Fruit fly (Drosophila melanogaster) whole organism, embryonic: ENCODE results near the gene Gr21a.

ENCODE experiments used
- Abd-B ChIP-seq: fragments of 200-800 bp; sonication (Bioruptor generic); optimal IDR thresholded peaks from 2 replicates; lab custom pipeline; 2018; ENCODE audit warnings: missing biosample characterization, mild to moderate bottlenecking, missing genetic modification characterization, moderate library complexity
- Ada2b ChIP-seq: fragments of 200-800 bp; sonication (Bioruptor generic); IDR thresholded peaks from 2 replicates; pipeline ENCODE4 v1.3.6; 2022; ENCODE audit warnings: missing biosample characterization, missing genetic modification characterization
- Asciz ChIP-seq: fragments of 200-800 bp; sonication (Bioruptor generic); optimal IDR thresholded peaks from 2 replicates; lab custom pipeline; 2017; ENCODE audit warnings: missing biosample characterization, mild to moderate bottlenecking, missing genetic modification characterization, missing genetic modification reagents
- B-H2 ChIP-seq: fragments of 200-800 bp; sonication (Bioruptor generic); optimal IDR thresholded peaks from 2 replicates; lab custom pipeline; 2018; ENCODE audit warnings: missing biosample characterization, mild to moderate bottlenecking, missing genetic modification characterization
- Bdp1 ChIP-seq: fragments of 200-800 bp; sonication (Bioruptor generic); optimal IDR thresholded peaks from 3 replicates; lab custom pipeline; 2016; ENCODE audit warnings: missing biosample characterization, missing genetic modification characterization
- CG10209 ChIP-seq: fragments of 200-800 bp; sonication (Bioruptor generic); optimal IDR thresholded peaks from 3 replicates; lab custom pipeline; 2017; ENCODE audit warnings: missing biosample characterization, mild to moderate bottlenecking, missing genetic modification characterization, missing genetic modification reagents
- CG11093 ChIP-seq: fragments of 200-800 bp; sonication (Bioruptor generic); IDR thresholded peaks from 3 replicates; pipeline ENCODE4 v1.3.6; 2022; ENCODE audit warnings: missing biosample characterization, missing genetic modification characterization
- CG11398 ChIP-seq: fragments of 200-800 bp; sonication (Bioruptor generic); optimal IDR thresholded peaks from 2 replicates; lab custom pipeline; 2016; ENCODE audit warnings: missing biosample characterization, missing genetic modification characterization
- CG13287 ChIP-seq: fragments of 200-800 bp; sonication (Bioruptor generic); IDR thresholded peaks from 2 replicates; pipeline ENCODE4 v1.3.6; 2022; ENCODE audit warnings: missing biosample characterization, missing genetic modification characterization; ENCODE audit not compliant: partially characterized antibody
- CG14050 ChIP-seq: fragments of 200-800 bp; sonication (Bioruptor generic); IDR thresholded peaks from 3 replicates; pipeline ENCODE4 v1.3.6; 2022; ENCODE audit warnings: missing biosample characterization, missing genetic modification characterization
- CG15696 ChIP-seq: fragments of 200-800 bp; sonication (Bioruptor generic); optimal IDR thresholded peaks from 2 replicates; lab custom pipeline; 2019; ENCODE audit warnings: missing biosample characterization, mild to moderate bottlenecking, missing genetic modification characterization, moderate library complexity
- CG17359 ChIP-seq: fragments of 200-800 bp; sonication (Bioruptor generic); optimal IDR thresholded peaks from 3 replicates; lab custom pipeline; 2018; ENCODE audit warnings: missing biosample characterization, mild to moderate bottlenecking, missing genetic modification characterization, moderate library complexity
- CG2116 ChIP-seq: fragments of 200-800 bp; sonication (Bioruptor generic); optimal IDR thresholded peaks from 3 replicates; lab custom pipeline; 2018; ENCODE audit warnings: missing biosample characterization, mild to moderate bottlenecking, missing genetic modification characterization
- CG31365 ChIP-seq: fragments of 200-800 bp; sonication (Bioruptor generic); optimal IDR thresholded peaks from 2 replicates; lab custom pipeline; 2018; ENCODE audit warnings: missing biosample characterization, mild to moderate bottlenecking, missing genetic modification characterization
- CG3407 ChIP-seq: fragments of 200-800 bp; sonication (Bioruptor generic); optimal IDR thresholded peaks from 2 replicates; lab custom pipeline; 2018; ENCODE audit warnings: missing biosample characterization, mild to moderate bottlenecking, missing genetic modification characterization
- CG34376 ChIP-seq: fragments of 200-800 bp; sonication (Bioruptor generic); optimal IDR thresholded peaks from 2 replicates; lab custom pipeline; 2018; ENCODE audit warnings: missing biosample characterization, mild to moderate bottlenecking, missing genetic modification characterization
- CG42726 ChIP-seq: fragments of 200-800 bp; sonication (Bioruptor generic); IDR thresholded peaks from 2 replicates; pipeline ENCODE4 v1.3.6; 2022; ENCODE audit warnings: missing biosample characterization, missing genetic modification characterization; ENCODE audit not compliant: partially characterized antibody
- CG43689 ChIP-seq: fragments of 200-800 bp; sonication (Bioruptor generic); IDR thresholded peaks from 2 replicates; pipeline ENCODE4 v1.3.6; 2022; ENCODE audit warnings: missing biosample characterization, missing genetic modification characterization
- CG7357 ChIP-seq: fragments of 200-800 bp; sonication (Bioruptor generic); IDR thresholded peaks from 3 replicates; pipeline ENCODE4 v1.3.6; 2022; ENCODE audit warnings: missing biosample characterization, missing genetic modification characterization
- CG7987 ChIP-seq: fragments of 200-800 bp; sonication (Bioruptor generic); optimal IDR thresholded peaks from 2 replicates; lab custom pipeline; 2018; ENCODE audit warnings: missing biosample characterization, mild to moderate bottlenecking, missing genetic modification characterization, moderate library complexity
- CG9727 ChIP-seq: fragments of 200-800 bp; sonication (Bioruptor generic); optimal IDR thresholded peaks from 3 replicates; lab custom pipeline; 2017; ENCODE audit warnings: missing biosample characterization, mild to moderate bottlenecking, missing genetic modification characterization
- CG9876 ChIP-seq: fragments of 200-800 bp; sonication (Bioruptor generic); optimal IDR thresholded peaks from 2 replicates; lab custom pipeline; 2016; ENCODE audit warnings: missing biosample characterization, missing genetic modification characterization
- CHES-1-like ChIP-seq: fragments of 200-800 bp; sonication (Bioruptor generic); optimal IDR thresholded peaks from 2 replicates; lab custom pipeline; 2016; ENCODE audit warnings: missing biosample characterization, missing genetic modification characterization
- CTCF ChIP-seq: fragments of 200-800 bp; sonication (Bioruptor generic); optimal IDR thresholded peaks from 2 replicates; lab custom pipeline; 2017; ENCODE audit warnings: missing biosample characterization, mild to moderate bottlenecking, missing genetic modification characterization, moderate library complexity
- Camta ChIP-seq: fragments of 200-800 bp; sonication (Bioruptor generic); optimal IDR thresholded peaks from 2 replicates; lab custom pipeline; 2016; ENCODE audit warnings: missing biosample characterization, missing genetic modification characterization
- Dek ChIP-seq: fragments of 200-800 bp; sonication (Bioruptor generic); optimal IDR thresholded peaks from 3 replicates; lab custom pipeline; 2019; ENCODE audit warnings: missing biosample characterization, mild to moderate bottlenecking, missing genetic modification characterization, moderate library complexity
- H2.0 ChIP-seq: fragments of 200-800 bp; sonication (Bioruptor generic); IDR thresholded peaks from 2 replicates; pipeline ENCODE4 v1.3.6; 2022; ENCODE audit warnings: missing biosample characterization, missing genetic modification characterization
- Kr ChIP-seq: fragments of 200-800 bp; sonication (Bioruptor generic); optimal IDR thresholded peaks from 2 replicates; lab custom pipeline; 2017; ENCODE audit warnings: missing biosample characterization, mild to moderate bottlenecking, missing genetic modification characterization
- Mes4 ChIP-seq: fragments of 200-800 bp; sonication (Bioruptor generic); optimal IDR thresholded peaks from 2 replicates; lab custom pipeline; 2016; ENCODE audit warnings: missing biosample characterization, missing genetic modification characterization
- NK7.1 ChIP-seq: fragments of 200-800 bp; sonication (Bioruptor generic); optimal IDR thresholded peaks from 3 replicates; lab custom pipeline; 2016; ENCODE audit warnings: missing biosample characterization, missing genetic modification characterization
- Nf-YA ChIP-seq: fragments of 200-800 bp; sonication (Bioruptor generic); IDR thresholded peaks from 2 replicates; pipeline ENCODE4 v1.3.6; 2022; ENCODE audit warnings: missing biosample characterization, missing genetic modification characterization
- Vsx1 ChIP-seq: fragments of 200-800 bp; sonication (Bioruptor generic); optimal IDR thresholded peaks from 2 replicates; lab custom pipeline; 2017; ENCODE audit warnings: missing biosample characterization, mild to moderate bottlenecking, missing genetic modification characterization, missing genetic modification reagents
- amos ChIP-seq: fragments of 200-800 bp; sonication (Bioruptor generic); IDR thresholded peaks from 2 replicates; pipeline ENCODE4 v1.3.6; 2022; ENCODE audit warnings: missing biosample characterization, missing genetic modification characterization; ENCODE audit not compliant: partially characterized antibody
- caup ChIP-seq: fragments of 200-800 bp; sonication (Bioruptor generic); optimal IDR thresholded peaks from 3 replicates; lab custom pipeline; 2017; ENCODE audit warnings: missing biosample characterization, mild to moderate bottlenecking, missing genetic modification characterization, moderate library complexity; ENCODE audit not compliant: severe bottlenecking
- chif ChIP-seq, 2 experiments: fragments of 200-800 bp; sonication (Bioruptor generic); optimal IDR thresholded peaks; 3 replicates each; lab custom pipeline; 2016; ENCODE audit warnings: missing biosample characterization in 2 of 2, missing genetic modification characterization in 2 of 2
- ci ChIP-seq: fragments of 200-800 bp; sonication (Bioruptor generic); IDR thresholded peaks from 3 replicates; pipeline ENCODE4 v1.3.6; 2022; ENCODE audit warnings: missing biosample characterization, missing genetic modification characterization
- dimm ChIP-seq: fragments of 200-800 bp; sonication (Bioruptor generic); IDR thresholded peaks from 2 replicates; pipeline ENCODE4 v1.3.6; 2022; ENCODE audit warnings: missing biosample characterization, missing genetic modification characterization
- grn ChIP-seq: fragments of 200-800 bp; sonication (Bioruptor generic); optimal IDR thresholded peaks from 3 replicates; lab custom pipeline; 2017; ENCODE audit warnings: missing biosample characterization, missing genetic modification characterization
- ken ChIP-seq: fragments of 200-800 bp; sonication (Bioruptor generic); IDR thresholded peaks from 3 replicates; pipeline ENCODE4 v1.3.6; 2022; ENCODE audit warnings: missing biosample characterization, missing genetic modification characterization
- knrl ChIP-seq: fragments of 200-800 bp; sonication (Bioruptor generic); IDR thresholded peaks from 3 replicates; pipeline ENCODE4 v1.3.6; 2022; ENCODE audit warnings: missing biosample characterization, missing genetic modification characterization; ENCODE audit not compliant: partially characterized antibody
- lab ChIP-seq: fragments of 200-800 bp; sonication (Bioruptor generic); optimal IDR thresholded peaks from 3 replicates; lab custom pipeline; 2017; ENCODE audit warnings: missing biosample characterization, missing genetic modification characterization, mild to moderate bottlenecking, moderate library complexity, missing genetic modification reagents
- maf-S ChIP-seq: fragments of 200-800 bp; sonication (Bioruptor generic); optimal IDR thresholded peaks from 2 replicates; lab custom pipeline; 2016; ENCODE audit warnings: missing biosample characterization, missing genetic modification characterization
- nerfin-2 ChIP-seq: fragments of 200-800 bp; sonication (Bioruptor generic); IDR thresholded peaks from 2 replicates; pipeline ENCODE4 v1.3.6; 2022; ENCODE audit warnings: missing biosample characterization, missing genetic modification characterization; ENCODE audit not compliant: partially characterized antibody
- pum ChIP-seq: fragments of 200-800 bp; sonication (Bioruptor generic); optimal IDR thresholded peaks from 2 replicates; lab custom pipeline; 2016; ENCODE audit warnings: missing biosample characterization, missing genetic modification characterization
- pzg ChIP-seq: fragments of 200-800 bp; sonication (Bioruptor generic); optimal IDR thresholded peaks from 3 replicates; lab custom pipeline; 2018; ENCODE audit warnings: missing biosample characterization, mild to moderate bottlenecking, missing genetic modification characterization, moderate library complexity
- shn ChIP-seq: fragments of 200-800 bp; sonication (Bioruptor generic); optimal IDR thresholded peaks from 3 replicates; lab custom pipeline; 2016; ENCODE audit warnings: missing biosample characterization, missing genetic modification characterization
- sima ChIP-seq: fragments of 200-800 bp; sonication (Bioruptor generic); optimal IDR thresholded peaks from 2 replicates; lab custom pipeline; 2016; ENCODE audit warnings: missing biosample characterization, missing genetic modification characterization
- sob ChIP-seq: fragments of 200-800 bp; sonication (Bioruptor generic); IDR thresholded peaks from 2 replicates; pipeline ENCODE4 v1.3.6; 2022; ENCODE audit warnings: missing biosample characterization, missing genetic modification characterization
- sug ChIP-seq: fragments of 200-800 bp; optimal IDR thresholded peaks from 2 replicates; lab custom pipeline; 2019; ENCODE audit warnings: missing biosample characterization, mild to moderate bottlenecking, missing genetic modification characterization, moderate library complexity

The Gr21a gene

DNA sequence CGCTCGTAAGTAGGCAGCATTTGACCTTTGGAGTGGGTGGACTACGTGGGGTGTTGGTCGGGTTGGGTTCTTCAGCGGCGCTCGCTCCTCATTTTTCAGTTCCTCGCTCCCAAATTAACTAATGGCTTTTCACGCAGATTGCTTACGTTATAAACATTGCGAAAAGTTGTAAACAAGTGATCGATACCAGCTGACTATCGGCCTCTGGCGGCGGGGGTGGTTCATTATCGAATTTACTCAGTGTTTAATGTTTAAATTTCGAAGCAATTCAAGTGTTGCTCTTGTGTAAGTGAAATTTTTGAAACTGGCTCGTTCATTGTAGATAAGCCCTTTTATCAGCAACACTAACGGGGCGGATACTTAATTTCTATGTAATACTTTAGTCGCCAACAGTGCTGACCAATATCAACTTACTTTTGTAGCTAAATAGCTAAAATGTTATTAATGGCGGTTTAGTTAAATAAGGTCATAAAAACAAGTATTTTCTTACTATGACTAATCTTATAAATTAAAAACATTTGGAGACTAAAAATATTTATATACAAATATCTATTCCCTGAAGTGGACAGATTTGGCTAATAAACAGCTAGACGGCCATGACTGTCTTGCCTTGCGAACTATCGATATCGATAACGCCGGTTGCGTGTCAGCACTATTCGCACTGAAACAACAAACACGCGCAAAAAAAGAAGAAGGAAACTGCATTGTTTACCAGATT is 39.2 kb downstream of the Gr21a start, which contains the start of the genes PGAP2 and Clp (continued):
- TF ChIP-seq pum: peak; percentile 63
- TF ChIP-seq pzg (GFP tag; lab: Kevin White, UChicago): peak; percentile 34
- peak; percentile 83 for TF ChIP-seq H2.0 (GFP tag; lab: Robert Waterston, UW)
- no peak for TF ChIP-seq nerfin-2 (GFP tag; lab: Robert Waterston, UW)
- TF ChIP-seq CG15696: peak; percentile 71
- no peak for TF ChIP-seq grn (GFP tag; lab: Kevin White, UChicago)
- TF ChIP-seq Dek (tag; lab: Kevin White, UChicago): peak; percentile 77
- peak; percentile 11; the same call in 1 of the 2 replicates for TF ChIP-seq amos (GFP tag; lab: Robert Waterston, UW)
- peak; percentile 42 for TF ChIP-seq caup (GFP tag; lab: Kevin White, UChicago)
- TF ChIP-seq Mes4 (GFP tag; lab: Kevin White, UChicago): no peak
- no peak for TF ChIP-seq sima (GFP tag; lab: Kevin White, UChicago)
- no peak for TF ChIP-seq CG34376
- no peak for TF ChIP-seq CG31365 (tag; lab: Kevin White, UChicago)
- TF ChIP-seq CG7357 (GFP tag; lab: Robert Waterston, UW): peak; percentile 59; the same call in 1 of the 3 replicates
- peak; percentile 3 for TF ChIP-seq maf-S
- TF ChIP-seq lab: no peak
- no peak for TF ChIP-seq Kr (GFP tag; lab: Kevin White, UChicago)
- TF ChIP-seq CG17359 (tag; lab: Kevin White, UChicago): peak; percentile 67
- TF ChIP-seq sob (GFP tag; lab: Robert Waterston, UW): peak; percentile 77
- TF ChIP-seq CG9727 (GFP tag; lab: Kevin White, UChicago): peak; percentile 80
- TF ChIP-seq CG11093 (GFP tag; lab: Robert Waterston, UW): peak; percentile 58; the same call in 2 of the 3 replicates
- peak; percentile 52; the same call in 2 of the 3 replicates for TF ChIP-seq knrl (GFP tag; lab: Robert Waterston, UW)
- TF ChIP-seq CG43689 (GFP tag; lab: Robert Waterston, UW): no peak
- TF ChIP-seq B-H2 (GFP tag; lab: Kevin White, UChicago): peak; percentile 23
- peak; percentile 66 for TF ChIP-seq CG10209 (GFP tag; lab: Kevin White, UChicago)
- TF ChIP-seq ci (GFP tag; lab: Robert Waterston, UW): peak; percentile 69; the same call in 2 of the 3 replicates
- TF ChIP-seq ken: peak; percentile 75
- no peak for TF ChIP-seq CG42726
- TF ChIP-seq Vsx1 (GFP tag; lab: Kevin White, UChicago): no peak
- peak; percentile 21 for TF ChIP-seq shn (GFP tag; lab: Kevin White, UChicago)
- TF ChIP-seq CG9876 (GFP tag; lab: Kevin White, UChicago): no peak
- TF ChIP-seq Asciz: no peak
- TF ChIP-seq CG11398 (GFP tag; lab: Kevin White, UChicago): no peak
- peak; percentile 20 for TF ChIP-seq Bdp1
- TF ChIP-seq Ada2b (GFP tag; lab: Robert Waterston, UW): peak; percentile 61; the same call in 1 of the 2 replicates
- peak; percentile 43 to 56 for TF ChIP-seq chif (GFP tag; optimal IDR thresholded peaks at IDR 0.05; lab: Kevin White, UChicago)
- TF ChIP-seq dimm: peak; percentile 44; the same call in 1 of the 2 replicates
- TF ChIP-seq NK7.1 (GFP tag; lab: Kevin White, UChicago): peak; percentile 6
- TF ChIP-seq Abd-B (GFP tag; lab: Kevin White, UChicago): peak; percentile 79
- TF ChIP-seq Nf-YA (GFP tag; lab: Robert Waterston, UW): peak; percentile 36; the same call in 1 of the 2 replicates
- TF ChIP-seq CG2116: peak; percentile 72
- peak; percentile 33 for TF ChIP-seq Camta
- TF ChIP-seq CG13287 (GFP tag; lab: Robert Waterston, UW): peak; percentile 70; the same call in 1 of the 2 replicates
- peak; percentile 23 for TF ChIP-seq CG7987 (GFP tag; lab: Kevin White, UChicago)
- TF ChIP-seq CG14050 (GFP tag; lab: Robert Waterston, UW): peak; percentile 53; the same call in 2 of the 3 replicates
- TF ChIP-seq CHES-1-like (GFP tag; lab: Kevin White, UChicago): peak; percentile 30
- peak; percentile 76 for TF ChIP-seq sug (tag; lab: Kevin White, UChicago)
- peak; percentile 66 for TF ChIP-seq CTCF (GFP tag; lab: Kevin White, UChicago)
- peak; percentile 29 for TF ChIP-seq CG3407 (GFP tag; lab: Kevin White, UChicago)
